Worm (Caenorhabditis elegans) whole organism, L2 larva: ENCODE data around the gene clec-260.

Source experiments
- C34F6.9 ChIP-seq: fragments of 150-350 bp; optimal IDR thresholded peaks from 2 replicates; lab custom pipeline; 2014; ENCODE audit warnings: missing biosample characterization, missing genetic modification characterization
- F13H6.1 ChIP-seq: sonication (generic microtip); optimal IDR thresholded peaks from 2 replicates; lab custom pipeline; 2016; ENCODE audit warnings: missing genetic modification characterization, missing compliant biosample characterization
- R02D3.7 ChIP-seq: fragments of 150-350 bp; optimal IDR thresholded peaks from 2 replicates; lab custom pipeline; 2014; ENCODE audit warnings: missing biosample characterization, missing genetic modification characterization
- Y55F3AM.14 ChIP-seq: fragments of 200-800 bp; sonication (Bioruptor generic); optimal IDR thresholded peaks from 2 replicates; lab custom pipeline; 2018; ENCODE audit warnings: mild to moderate bottlenecking, missing genetic modification characterization, missing compliant biosample characterization
- ZK546.5 ChIP-seq: sonication (generic microtip); optimal IDR thresholded peaks from 2 replicates; lab custom pipeline; 2017; ENCODE audit warnings: missing biosample characterization, missing genetic modification characterization
- alr-1 ChIP-seq: fragments of 150-350 bp; optimal IDR thresholded peaks from 2 replicates; lab custom pipeline; 2014; ENCODE audit warnings: missing biosample characterization, missing genetic modification characterization
- aly-2 ChIP-seq: fragments of 150-350 bp; optimal IDR thresholded peaks from 2 replicates; lab custom pipeline; 2014; ENCODE audit warnings: missing biosample characterization, missing genetic modification characterization
- ama-1 ChIP-seq: fragments of 150-350 bp; optimal IDR thresholded peaks from 2 replicates; lab custom pipeline; 2018; ENCODE audit warnings: inconsistent platforms
- blmp-1 ChIP-seq: sonication (generic microtip); optimal IDR thresholded peaks from 2 replicates; lab custom pipeline; 2017; ENCODE audit warnings: missing genetic modification characterization, mild to moderate bottlenecking, missing compliant biosample characterization, antibody characterized with exemption, moderate library complexity; ENCODE audit not compliant: insufficient read depth
- ceh-16 ChIP-seq: fragments of 150-350 bp; optimal IDR thresholded peaks from 2 replicates; lab custom pipeline; 2014; ENCODE audit warnings: missing biosample characterization, missing genetic modification characterization
- ceh-82 ChIP-seq: fragments of 150-350 bp; optimal IDR thresholded peaks from 2 replicates; lab custom pipeline; 2014; ENCODE audit warnings: missing biosample characterization, missing genetic modification characterization
- crh-2 ChIP-seq: sonication (generic microtip); optimal IDR thresholded peaks from 2 replicates; lab custom pipeline; 2017; ENCODE audit warnings: missing biosample characterization, missing genetic modification characterization
- egl-27 ChIP-seq: sonication (generic microtip); optimal IDR thresholded peaks from 3 replicates; lab custom pipeline; 2017; ENCODE audit warnings: missing biosample characterization, missing genetic modification reagents, missing genetic modification characterization
- elt-1 ChIP-seq: fragments of 150-350 bp; optimal IDR thresholded peaks from 2 replicates; lab custom pipeline; 2014; ENCODE audit warnings: missing biosample characterization, missing genetic modification characterization
- gmeb-1 ChIP-seq: fragments of 150-350 bp; optimal IDR thresholded peaks from 2 replicates; lab custom pipeline; 2014; ENCODE audit warnings: missing biosample characterization, missing genetic modification characterization
- lin-13 ChIP-seq: fragments of 150-350 bp; optimal IDR thresholded peaks from 2 replicates; lab custom pipeline; 2014; ENCODE audit warnings: missing biosample characterization, missing genetic modification reagents, missing genetic modification characterization
- lin-39 ChIP-seq: fragments of 150-350 bp; optimal IDR thresholded peaks from 2 replicates; lab custom pipeline; 2014; ENCODE audit warnings: missing biosample characterization, missing genetic modification reagents, missing genetic modification characterization
- lsy-2 ChIP-seq, 2 experiments: fragments of 150-350 bp in 1 of 2; sonication (generic microtip) in 1 of 2; optimal IDR thresholded peaks; 2 replicates each; lab custom pipeline; 2014 to 2017; ENCODE audit warnings: missing biosample characterization in 2 of 2, missing genetic modification characterization in 2 of 2
- mab-5 ChIP-seq: fragments of 150-350 bp; optimal IDR thresholded peaks from 2 replicates; lab custom pipeline; 2014; ENCODE audit warnings: missing biosample characterization, missing genetic modification characterization
- mbf-1 ChIP-seq: sonication (generic microtip); optimal IDR thresholded peaks from 2 replicates; lab custom pipeline; 2017; ENCODE audit warnings: missing biosample characterization, missing genetic modification characterization
- mdl-1 ChIP-seq, 2 experiments: fragments of 150-350 bp in 1 of 2; sonication (generic microtip) in 1 of 2; optimal IDR thresholded peaks; 2 replicates each; lab custom pipeline; 2017; ENCODE audit warnings: missing biosample characterization in 2 of 2, missing genetic modification characterization in 2 of 2
- nhr-10 ChIP-seq: sonication (generic microtip); optimal IDR thresholded peaks from 2 replicates; lab custom pipeline; 2017; ENCODE audit warnings: missing biosample characterization, missing genetic modification characterization
- nhr-12 ChIP-seq: fragments of 150-350 bp; optimal IDR thresholded peaks from 2 replicates; lab custom pipeline; 2014; ENCODE audit warnings: missing biosample characterization, missing genetic modification characterization
- nhr-129 ChIP-seq: fragments of 150-350 bp; optimal IDR thresholded peaks from 2 replicates; lab custom pipeline; 2014; ENCODE audit warnings: missing biosample characterization, missing genetic modification characterization
- nhr-21 ChIP-seq: fragments of 150-350 bp; optimal IDR thresholded peaks from 2 replicates; lab custom pipeline; 2014; ENCODE audit warnings: missing biosample characterization, missing genetic modification characterization
- nhr-237 ChIP-seq: fragments of 150-350 bp; optimal IDR thresholded peaks from 2 replicates; lab custom pipeline; 2014; ENCODE audit warnings: missing biosample characterization, missing genetic modification characterization
- nhr-25 ChIP-seq: fragments of 150-350 bp; sonication (generic microtip); optimal IDR thresholded peaks from 3 replicates; lab custom pipeline; 2014; ENCODE audit warnings: missing biosample characterization, missing genetic modification characterization
- nhr-6 ChIP-seq: fragments of 150-350 bp; optimal IDR thresholded peaks from 2 replicates; lab custom pipeline; 2014; ENCODE audit warnings: missing biosample characterization, missing genetic modification characterization
- nhr-77 ChIP-seq: fragments of 150-350 bp; optimal IDR thresholded peaks from 2 replicates; lab custom pipeline; 2014; ENCODE audit warnings: missing biosample characterization, missing genetic modification characterization
- peb-1 ChIP-seq: fragments of 150-350 bp; optimal IDR thresholded peaks from 2 replicates; lab custom pipeline; 2014; ENCODE audit warnings: missing biosample characterization, missing genetic modification characterization
- sem-4 ChIP-seq: fragments of 150-350 bp; optimal IDR thresholded peaks from 2 replicates; lab custom pipeline; 2014; ENCODE audit warnings: missing biosample characterization, missing genetic modification reagents, missing genetic modification characterization
- skn-1 ChIP-seq: sonication (generic microtip); optimal IDR thresholded peaks from 2 replicates; lab custom pipeline; 2017; ENCODE audit warnings: missing biosample characterization, missing genetic modification characterization
- sma-3 ChIP-seq: sonication (generic microtip); optimal IDR thresholded peaks from 2 replicates; lab custom pipeline; 2016; ENCODE audit warnings: missing genetic modification reagents, missing genetic modification characterization, missing compliant biosample characterization
- sma-9 ChIP-seq, 2 experiments: fragments of 150-350 bp in 1 of 2; sonication (generic microtip) in 1 of 2; optimal IDR thresholded peaks; 2 replicates each; lab custom pipeline; 2014 to 2016; ENCODE audit warnings: missing genetic modification characterization in 2 of 2, mild to moderate bottlenecking in 1 of 2, missing biosample characterization in 1 of 2, missing compliant biosample characterization in 1 of 2, missing genetic modification reagents in 1 of 2, moderate library complexity in 1 of 2
- unc-39 ChIP-seq: fragments of 150-350 bp; optimal IDR thresholded peaks from 2 replicates; lab custom pipeline; 2014; ENCODE audit warnings: missing biosample characterization, missing genetic modification characterization
- unc-62 ChIP-seq: fragments of 150-350 bp; optimal IDR thresholded peaks from 2 replicates; lab custom pipeline; 2014; ENCODE audit warnings: missing biosample characterization, missing genetic modification reagents, missing genetic modification characterization
- zag-1 ChIP-seq: fragments of 150-350 bp; optimal IDR thresholded peaks from 2 replicates; lab custom pipeline; 2014; ENCODE audit warnings: missing biosample characterization, missing genetic modification characterization
- ztf-11 ChIP-seq: sonication (generic microtip); optimal IDR thresholded peaks from 2 replicates; lab custom pipeline; 2017; ENCODE audit warnings: missing biosample characterization, missing genetic modification characterization
- ztf-4 ChIP-seq: fragments of 150-350 bp; optimal IDR thresholded peaks from 2 replicates; lab custom pipeline; 2014; ENCODE audit warnings: missing biosample characterization, missing genetic modification characterization

Gene clec-260

ce11 chrV:19999100-19999499 is 13.0 kb upstream of the clec-260 start:
- TF ChIP-seq blmp-1 (tag; lab: Kevin White, UChicago) (no peak), lsy-2 (tag; optimal IDR thresholded peaks at IDR 0.05; lab: Kevin White, UChicago) (no peak), nhr-21 (no peak), nhr-129 (tag; lab: Kevin White, UChicago) (no peak), ztf-4 (tag; lab: Kevin White, UChicago) (no peak), zag-1 (tag; lab: Kevin White, UChicago) (no peak), ceh-82 (tag; lab: Kevin White, UChicago) (no peak), ama-1 (lab: Kevin White, UChicago) (no peak), lin-13 (no peak), R02D3.7 (tag; lab: Kevin White, UChicago) (no peak), crh-2 (tag; lab: Kevin White, UChicago) (no peak), sem-4 (tag; lab: Kevin White, UChicago) (no peak), aly-2 (tag; lab: Kevin White, UChicago) (no peak), ceh-16 (tag; lab: Kevin White, UChicago) (no peak), mdl-1 (tag; optimal IDR thresholded peaks at IDR 0.05; lab: Kevin White, UChicago) (no peak), egl-27 (no peak), nhr-77 (tag; lab: Kevin White, UChicago) (no peak), ztf-11 (no peak), Y55F3AM.14 (GFP tag; lab: Kevin White, UChicago) (no peak)

ce11 chrV:19998203-19998836 is 12.2 kb upstream of the clec-260 start:
- TF ChIP-seq mbf-1 (tag; lab: Kevin White, UChicago) (no peak), crh-2 (tag; lab: Kevin White, UChicago) (no peak), mab-5 (tag; lab: Kevin White, UChicago) (no peak), C34F6.9 (no peak)
- TF ChIP-seq, all 48 proteins: peak for 0

- TF ChIP-seq peb-1 (tag; lab: Kevin White, UChicago) (no peak), sma-3 (GFP tag; lab: Kevin White, UChicago) (no peak), elt-1 (no peak), mbf-1 (tag; lab: Kevin White, UChicago) (no peak), nhr-10 (tag; lab: Kevin White, UChicago) (no peak), nhr-12 (no peak), unc-39 (tag; lab: Kevin White, UChicago) (no peak), ama-1 (lab: Kevin White, UChicago) (no peak), crh-2 (tag; lab: Kevin White, UChicago) (no peak), ztf-11 (no peak), nhr-6 (no peak), F13H6.1 (tag; lab: Kevin White, UChicago) (no peak), blmp-1 (tag; lab: Kevin White, UChicago) (no peak)
Measured at ce11 chrV:19997481-19997880, 11.4 kb upstream of the clec-260 start.

ce11 chrV:19994665-19995064 is 8.6 kb upstream of the clec-260 start:
- TF ChIP-seq ztf-11: no peak
- TF ChIP-seq nhr-77 (tag; lab: Kevin White, UChicago): no peak
- no peak for TF ChIP-seq ztf-4 (tag; lab: Kevin White, UChicago)
- no peak for TF ChIP-seq Y55F3AM.14 (GFP tag; lab: Kevin White, UChicago)
- TF ChIP-seq lin-39 (tag; lab: Kevin White, UChicago): no peak
- TF ChIP-seq egl-27: no peak
- no peak for TF ChIP-seq skn-1 (tag; lab: Kevin White, UChicago)

ce11 chrV:19994093-19994492 is 8.0 kb upstream of the clec-260 start, which contains the start of gene Y60A3A.25:
Y60A3A.25 (minus strand) TSS chrV:19994193.
- no peak for TF ChIP-seq ZK546.5 (tag; lab: Kevin White, UChicago)
- TF ChIP-seq ztf-11: no peak
- TF ChIP-seq nhr-129 (tag; lab: Kevin White, UChicago): no peak
- no peak for TF ChIP-seq nhr-25
- no peak for TF ChIP-seq mab-5 (tag; lab: Kevin White, UChicago)
- TF ChIP-seq aly-2 (tag; lab: Kevin White, UChicago): no peak
- no peak for TF ChIP-seq nhr-237 (tag; lab: Kevin White, UChicago)
- no peak for TF ChIP-seq egl-27
- TF ChIP-seq ztf-4 (tag; lab: Kevin White, UChicago): no peak
- no peak for TF ChIP-seq peb-1 (tag; lab: Kevin White, UChicago)
- TF ChIP-seq blmp-1 (tag; lab: Kevin White, UChicago): no peak
- no peak for TF ChIP-seq gmeb-1 (tag; lab: Kevin White, UChicago)
- no peak for TF ChIP-seq F13H6.1 (tag; lab: Kevin White, UChicago)
- no peak for TF ChIP-seq unc-62
- TF ChIP-seq alr-1 (tag; lab: Kevin White, UChicago): no peak
- no peak for TF ChIP-seq Y55F3AM.14 (GFP tag; lab: Kevin White, UChicago)
- no peak for TF ChIP-seq nhr-21
- TF ChIP-seq sma-9 (GFP tag; optimal IDR thresholded peaks at IDR 0.05; lab: Kevin White, UChicago): no peak
- TF ChIP-seq sma-9 (tag; optimal IDR thresholded peaks at IDR 0.05; lab: Kevin White, UChicago): no peak
